Fruit fly (Drosophila melanogaster) whole organism, embryonic: ENCODE data around the gene CG4702.

Experiments
- Abd-B ChIP-seq: fragments of 200-800 bp; sonication (Bioruptor generic); optimal IDR thresholded peaks from 2 replicates; lab custom pipeline; 2018; ENCODE audit warnings: missing biosample characterization, mild to moderate bottlenecking, missing genetic modification characterization, moderate library complexity
- Asciz ChIP-seq: fragments of 200-800 bp; sonication (Bioruptor generic); optimal IDR thresholded peaks from 2 replicates; lab custom pipeline; 2017; ENCODE audit warnings: missing biosample characterization, mild to moderate bottlenecking, missing genetic modification characterization, missing genetic modification reagents
- CG10274 ChIP-seq: fragments of 200-800 bp; sonication (Bioruptor generic); optimal IDR thresholded peaks from 3 replicates; lab custom pipeline; 2017; ENCODE audit warnings: missing biosample characterization, mild to moderate bottlenecking, missing genetic modification characterization
- CG11560 ChIP-seq: fragments of 200-800 bp; sonication (Bioruptor generic); IDR thresholded peaks from 3 replicates; pipeline ENCODE4 v1.3.6; 2022; ENCODE audit warnings: missing biosample characterization, missing genetic modification characterization
- CG11695 ChIP-seq: fragments of 200-800 bp; sonication (Bioruptor generic); IDR thresholded peaks from 3 replicates; pipeline ENCODE4 v1.3.6; 2022; ENCODE audit warnings: missing biosample characterization, missing genetic modification characterization
- CG11723 ChIP-seq: fragments of 200-800 bp; sonication (Bioruptor generic); optimal IDR thresholded peaks from 2 replicates; lab custom pipeline; 2017; ENCODE audit warnings: missing biosample characterization, mild to moderate bottlenecking, missing genetic modification characterization
- CG12071 ChIP-seq: fragments of 200-800 bp; sonication (Bioruptor generic); optimal IDR thresholded peaks from 3 replicates; lab custom pipeline; 2018; ENCODE audit warnings: missing biosample characterization, mild to moderate bottlenecking, missing genetic modification characterization
- CG12104 ChIP-seq: fragments of 200-800 bp; sonication (Bioruptor generic); optimal IDR thresholded peaks from 3 replicates; lab custom pipeline; 2016; ENCODE audit warnings: missing biosample characterization, missing genetic modification characterization
- CG12769 ChIP-seq: fragments of 200-800 bp; sonication (Bioruptor generic); optimal IDR thresholded peaks from 2 replicates; lab custom pipeline; 2019; ENCODE audit warnings: missing biosample characterization, mild to moderate bottlenecking, missing genetic modification characterization, moderate library complexity
- CG13287 ChIP-seq: fragments of 200-800 bp; sonication (Bioruptor generic); IDR thresholded peaks from 2 replicates; pipeline ENCODE4 v1.3.6; 2022; ENCODE audit warnings: missing biosample characterization, missing genetic modification characterization; ENCODE audit not compliant: partially characterized antibody
- CG1647 ChIP-seq: fragments of 200-800 bp; sonication (Bioruptor generic); optimal IDR thresholded peaks from 3 replicates; lab custom pipeline; 2016; ENCODE audit warnings: missing biosample characterization, missing genetic modification characterization
- CG16815 ChIP-seq: fragments of 200-800 bp; sonication (Bioruptor generic); optimal IDR thresholded peaks from 3 replicates; lab custom pipeline; 2017; ENCODE audit warnings: missing biosample characterization, mild to moderate bottlenecking, missing genetic modification characterization
- CG18476 ChIP-seq: fragments of 200-800 bp; sonication (Bioruptor generic); optimal IDR thresholded peaks from 2 replicates; lab custom pipeline; 2016; ENCODE audit warnings: missing biosample characterization, mild to moderate bottlenecking, missing genetic modification characterization
- CG18599 ChIP-seq: fragments of 200-800 bp; sonication (Bioruptor generic); optimal IDR thresholded peaks from 3 replicates; lab custom pipeline; 2017; ENCODE audit warnings: missing biosample characterization, missing genetic modification characterization, mild to moderate bottlenecking, moderate library complexity, missing genetic modification reagents
- CG2129 ChIP-seq: fragments of 200-800 bp; sonication (Bioruptor generic); IDR thresholded peaks from 2 replicates; pipeline ENCODE4 v1.3.6; 2022; ENCODE audit warnings: missing biosample characterization, missing genetic modification characterization; ENCODE audit not compliant: partially characterized antibody
- CG2202 ChIP-seq: fragments of 200-800 bp; sonication (Bioruptor generic); optimal IDR thresholded peaks from 2 replicates; lab custom pipeline; 2018; ENCODE audit warnings: missing biosample characterization, mild to moderate bottlenecking, missing genetic modification characterization
- CG2875 ChIP-seq: fragments of 200-800 bp; sonication (Bioruptor generic); optimal IDR thresholded peaks from 2 replicates; lab custom pipeline; 2017; ENCODE audit warnings: missing biosample characterization, mild to moderate bottlenecking, missing genetic modification characterization, missing genetic modification reagents
- CG33213 ChIP-seq: fragments of 200-800 bp; sonication (Bioruptor generic); optimal IDR thresholded peaks from 3 replicates; lab custom pipeline; 2016; ENCODE audit warnings: missing biosample characterization, missing genetic modification characterization
- CG3726 ChIP-seq: fragments of 200-800 bp; sonication (Bioruptor generic); IDR thresholded peaks from 3 replicates; pipeline ENCODE4, ENCODE4 v1.3.6; 2022; ENCODE audit warnings: missing biosample characterization, missing genetic modification characterization
- CG4730 ChIP-seq: fragments of 200-800 bp; sonication (Bioruptor generic); IDR thresholded peaks from 2 replicates; pipeline ENCODE4 v1.3.6; 2022; ENCODE audit warnings: missing biosample characterization, missing genetic modification characterization
- CG6654 ChIP-seq: fragments of 200-800 bp; sonication (Bioruptor generic); optimal IDR thresholded peaks from 2 replicates; lab custom pipeline; 2017; ENCODE audit warnings: missing biosample characterization, mild to moderate bottlenecking, missing genetic modification characterization
- CG7357 ChIP-seq: fragments of 200-800 bp; sonication (Bioruptor generic); IDR thresholded peaks from 3 replicates; pipeline ENCODE4 v1.3.6; 2022; ENCODE audit warnings: missing biosample characterization, missing genetic modification characterization
- CG9797 ChIP-seq: fragments of 200-800 bp; sonication (Bioruptor generic); optimal IDR thresholded peaks from 3 replicates; lab custom pipeline; 2018; ENCODE audit warnings: missing biosample characterization, mild to moderate bottlenecking, missing genetic modification characterization
- CTCF ChIP-seq: fragments of 200-800 bp; sonication (Bioruptor generic); optimal IDR thresholded peaks from 2 replicates; lab custom pipeline; 2017; ENCODE audit warnings: missing biosample characterization, mild to moderate bottlenecking, missing genetic modification characterization, moderate library complexity
- CoRest ChIP-seq: fragments of 200-800 bp; sonication (Bioruptor generic); optimal IDR thresholded peaks from 3 replicates; lab custom pipeline; 2018; ENCODE audit warnings: missing biosample characterization, mild to moderate bottlenecking, missing genetic modification characterization, moderate library complexity
- Dp ChIP-seq: fragments of 200-800 bp; sonication (Bioruptor generic); optimal IDR thresholded peaks from 2 replicates; lab custom pipeline; 2018; ENCODE audit warnings: missing biosample characterization, mild to moderate bottlenecking, missing genetic modification characterization, moderate library complexity
- H2.0 ChIP-seq: fragments of 200-800 bp; sonication (Bioruptor generic); IDR thresholded peaks from 2 replicates; pipeline ENCODE4 v1.3.6; 2022; ENCODE audit warnings: missing biosample characterization, missing genetic modification characterization
- HLH54F ChIP-seq: fragments of 200-800 bp; sonication (Bioruptor generic); optimal IDR thresholded peaks from 3 replicates; lab custom pipeline; 2016; ENCODE audit warnings: missing biosample characterization, missing genetic modification characterization
- HLHmδ ChIP-seq: fragments of 200-800 bp; sonication (Bioruptor generic); optimal IDR thresholded peaks from 2 replicates; lab custom pipeline; 2018; ENCODE audit warnings: missing biosample characterization, mild to moderate bottlenecking, missing genetic modification characterization, moderate library complexity
- Hr39 ChIP-seq: fragments of >200 bp; optimal IDR thresholded peaks from 2 replicates; lab custom pipeline; 2017
- MBD-R2 ChIP-seq: fragments of 200-800 bp; sonication (Bioruptor generic); IDR thresholded peaks from 2 replicates; pipeline ENCODE4 v1.3.6; 2022; ENCODE audit warnings: missing biosample characterization, missing genetic modification characterization
- NFAT ChIP-seq: fragments of 200-800 bp; sonication (Bioruptor generic); IDR thresholded peaks from 2 replicates; pipeline ENCODE4 v1.3.6; 2022; ENCODE audit warnings: missing biosample characterization, missing genetic modification characterization
- Optix ChIP-seq: fragments of 200-800 bp; sonication (Bioruptor generic); IDR thresholded peaks from 3 replicates; pipeline ENCODE4 v1.3.6; 2022; ENCODE audit warnings: missing biosample characterization, missing genetic modification characterization
- Sox102F ChIP-seq: fragments of 200-800 bp; sonication (Bioruptor generic); optimal IDR thresholded peaks from 2 replicates; lab custom pipeline; 2018; ENCODE audit warnings: missing biosample characterization, mild to moderate bottlenecking, missing genetic modification characterization, moderate library complexity
- Sry-δ ChIP-seq: fragments of 200-800 bp; sonication (Bioruptor generic); optimal IDR thresholded peaks from 2 replicates; lab custom pipeline; 2016; ENCODE audit warnings: missing biosample characterization, missing genetic modification characterization
- Taf1 ChIP-seq: fragments of 200-800 bp; sonication (Bioruptor generic); IDR thresholded peaks from 2 replicates; pipeline ENCODE4 v1.3.6; 2022; ENCODE audit warnings: missing biosample characterization, missing genetic modification characterization
- bigmax ChIP-seq: fragments of 200-800 bp; sonication (Bioruptor generic); optimal IDR thresholded peaks from 2 replicates; lab custom pipeline; 2018; ENCODE audit warnings: missing biosample characterization, mild to moderate bottlenecking, missing genetic modification characterization
- cas ChIP-seq: fragments of 200-800 bp; sonication (Bioruptor generic); IDR thresholded peaks from 2 replicates; pipeline ENCODE4 v1.3.6; 2022; ENCODE audit warnings: missing biosample characterization, missing genetic modification characterization
- chn ChIP-seq: fragments of 200-800 bp; sonication (Bioruptor generic); optimal IDR thresholded peaks from 2 replicates; lab custom pipeline; 2016; ENCODE audit warnings: missing biosample characterization, missing genetic modification characterization
- da ChIP-seq: fragments of 200-800 bp; sonication (Bioruptor generic); optimal IDR thresholded peaks from 2 replicates; lab custom pipeline; 2016; ENCODE audit warnings: missing biosample characterization, missing genetic modification characterization
- ems ChIP-seq: fragments of 200-800 bp; sonication (Bioruptor generic); optimal IDR thresholded peaks from 3 replicates; lab custom pipeline; 2016; ENCODE audit warnings: missing biosample characterization, missing genetic modification characterization
- exex ChIP-seq: fragments of 200-800 bp; sonication (Bioruptor generic); optimal IDR thresholded peaks from 4 replicates; lab custom pipeline; 2018; ENCODE audit warnings: missing biosample characterization, mild to moderate bottlenecking, missing genetic modification characterization, moderate library complexity
- gem ChIP-seq: fragments of 200-800 bp; sonication (Bioruptor generic); optimal IDR thresholded peaks from 2 replicates; lab custom pipeline; 2019; ENCODE audit warnings: missing biosample characterization, mild to moderate bottlenecking, missing genetic modification characterization, moderate library complexity
- gfzf ChIP-seq: fragments of 200-800 bp; sonication (Bioruptor generic); optimal IDR thresholded peaks from 2 replicates; lab custom pipeline; 2016; ENCODE audit warnings: missing biosample characterization, mild to moderate bottlenecking, missing genetic modification characterization, moderate library complexity
- lmd ChIP-seq: fragments of 200-800 bp; sonication (Bioruptor generic); IDR thresholded peaks from 2 replicates; pipeline ENCODE4 v1.3.6; 2022; ENCODE audit warnings: missing biosample characterization, missing genetic modification characterization
- nau ChIP-seq: fragments of 200-800 bp; sonication (Bioruptor generic); optimal IDR thresholded peaks from 3 replicates; lab custom pipeline; 2017; ENCODE audit warnings: missing biosample characterization, mild to moderate bottlenecking, missing genetic modification characterization, missing genetic modification reagents
- pum ChIP-seq: fragments of 200-800 bp; sonication (Bioruptor generic); optimal IDR thresholded peaks from 2 replicates; lab custom pipeline; 2016; ENCODE audit warnings: missing biosample characterization, missing genetic modification characterization
- repo ChIP-seq: fragments of 200-800 bp; sonication (Bioruptor generic); optimal IDR thresholded peaks from 2 replicates; lab custom pipeline; 2016; ENCODE audit warnings: missing biosample characterization, missing genetic modification characterization
- schlank ChIP-seq: fragments of 200-800 bp; sonication (Bioruptor generic); optimal IDR thresholded peaks from 2 replicates; lab custom pipeline; 2018; ENCODE audit warnings: missing biosample characterization, mild to moderate bottlenecking, missing genetic modification characterization
- tgo ChIP-seq: fragments of 200-800 bp; sonication (Bioruptor generic); IDR thresholded peaks from 3 replicates; pipeline ENCODE4 v1.3.6; 2022; ENCODE audit warnings: missing biosample characterization, missing genetic modification characterization
- unpg ChIP-seq: fragments of 200-800 bp; sonication (Bioruptor generic); optimal IDR thresholded peaks from 3 replicates; lab custom pipeline; 2018; ENCODE audit warnings: missing biosample characterization, mild to moderate bottlenecking, missing genetic modification characterization, moderate library complexity
- vfl ChIP-seq: fragments of 200-800 bp; sonication (Bioruptor generic); optimal IDR thresholded peaks from 2 replicates; lab custom pipeline; 2016; ENCODE audit warnings: missing biosample characterization, missing genetic modification characterization

The CG4702 gene

DNA sequence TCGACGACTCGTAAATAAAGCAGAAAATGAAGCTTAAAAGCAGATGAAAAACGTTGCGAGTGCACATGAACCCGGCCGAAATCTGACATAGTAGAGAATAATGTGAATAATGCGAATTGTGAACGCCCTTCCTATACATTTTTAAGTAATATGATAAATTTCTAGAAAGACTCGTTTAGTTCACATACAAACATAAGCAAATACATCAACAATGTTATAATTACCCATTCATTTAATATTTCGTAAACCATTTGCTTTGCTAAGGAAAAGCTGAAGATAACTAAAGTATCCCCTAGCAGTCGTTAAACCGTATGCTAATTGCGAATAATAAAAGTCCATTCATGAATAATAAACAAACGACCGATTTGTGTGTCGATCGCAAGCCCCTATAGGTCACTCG, 44.5 kb downstream of the CG4702 start:
- no peak for TF ChIP-seq Optix (GFP tag; lab: Robert Waterston, UW)
- no peak for TF ChIP-seq CG6654
- no peak for TF ChIP-seq CG1647 (GFP tag; lab: Kevin White, UChicago)
- TF ChIP-seq schlank (tag; lab: Kevin White, UChicago), result no peak
- peak; percentile 12 for TF ChIP-seq CG10274 (GFP tag; lab: Kevin White, UChicago)
- no peak for TF ChIP-seq CG12104
- no peak for TF ChIP-seq NFAT (GFP tag; lab: Robert Waterston, UW)
- no peak for TF ChIP-seq pum
- TF ChIP-seq CG2875 (GFP tag; lab: Kevin White, UChicago), result no peak
- TF ChIP-seq CG13287 (GFP tag; lab: Robert Waterston, UW), result no peak
- no peak for TF ChIP-seq Sry-δ (GFP tag; lab: Kevin White, UChicago)
- TF ChIP-seq CG2129 (GFP tag; lab: Robert Waterston, UW), result no peak
- no peak for TF ChIP-seq CG4730
- peak; percentile 35 for TF ChIP-seq CoRest (tag; lab: Kevin White, UChicago)
- TF ChIP-seq chn (GFP tag; lab: Kevin White, UChicago), result no peak
- TF ChIP-seq bigmax, result no peak
- TF ChIP-seq tgo (GFP tag; lab: Robert Waterston, UW), result peak; percentile 27; the same call in 1 of the 3 replicates
- no peak for TF ChIP-seq CG3726 (GFP tag; lab: Robert Waterston, UW)
- no peak for TF ChIP-seq H2.0
- no peak; the same call in 1 of the 2 replicates for TF ChIP-seq lmd
- TF ChIP-seq CG18476 (GFP tag; lab: Kevin White, UChicago), result no peak
- no peak for TF ChIP-seq Dp (GFP tag; lab: Kevin White, UChicago)
- TF ChIP-seq CG7357, result no peak
- TF ChIP-seq unpg (GFP tag; lab: Kevin White, UChicago), result peak; percentile 10
- no peak for TF ChIP-seq CG12071 (GFP tag; lab: Kevin White, UChicago)
- TF ChIP-seq repo (GFP tag; lab: Kevin White, UChicago), result no peak
- TF ChIP-seq HLHmδ (GFP tag; lab: Kevin White, UChicago), result no peak
- no peak for TF ChIP-seq Asciz (GFP tag; lab: Kevin White, UChicago)
- no peak for TF ChIP-seq MBD-R2 (GFP tag; lab: Robert Waterston, UW)
- no peak for TF ChIP-seq Taf1
- TF ChIP-seq nau (GFP tag; lab: Kevin White, UChicago), result no peak
- TF ChIP-seq CG11723 (GFP tag; lab: Kevin White, UChicago), result no peak
- TF ChIP-seq da (GFP tag; lab: Kevin White, UChicago), result no peak
- TF ChIP-seq gem (tag; lab: Kevin White, UChicago), result peak; percentile 59
- 0 out of 3 replicates have a peak, but pooled peaks have one; percentile 23 for TF ChIP-seq CG11560 (tag; lab: Robert Waterston, UW)
- no peak for TF ChIP-seq CG33213
- TF ChIP-seq CG9797 (GFP tag; lab: Kevin White, UChicago), result no peak
- TF ChIP-seq vfl (GFP tag; lab: Kevin White, UChicago), result no peak
- no peak for TF ChIP-seq gfzf (GFP tag; lab: Kevin White, UChicago)
- TF ChIP-seq Hr39 (lab: Kevin White, UChicago), result no peak
- no peak for TF ChIP-seq CG18599 (GFP tag; lab: Kevin White, UChicago)
- peak; percentile 29 for TF ChIP-seq Sox102F
- 0 out of 3 replicates have a peak, but pooled peaks have one; percentile 28 for TF ChIP-seq CG11695
- no peak for TF ChIP-seq exex (tag; lab: Kevin White, UChicago)
- peak; percentile 32 for TF ChIP-seq ems (GFP tag; lab: Kevin White, UChicago)
- no peak for TF ChIP-seq CG2202 (tag; lab: Kevin White, UChicago)
- TF ChIP-seq HLH54F (GFP tag; lab: Kevin White, UChicago), result no peak
- TF ChIP-seq Abd-B (GFP tag; lab: Kevin White, UChicago), result peak; percentile 30
- TF ChIP-seq CG16815, result no peak
- peak; percentile 40 for TF ChIP-seq CG12769 (tag; lab: Kevin White, UChicago)
- TF ChIP-seq CTCF, result no peak
- TF ChIP-seq cas (GFP tag; lab: Robert Waterston, UW), result no peak
